Fruit fly (Drosophila melanogaster) whole organism, embryonic: ENCODE data around the gene mia.
A peak's percentile ranks its signal among the peaks of the same experiment; 100 is the strongest.

Source experiments
- B-H1 ChIP-seq: fragments of 200-800 bp; sonication (Bioruptor generic); IDR thresholded peaks from 3 replicates; pipeline ENCODE4 v1.3.6; 2022; ENCODE audit warnings: missing biosample characterization, missing genetic modification characterization
- BtbVII ChIP-seq: fragments of 200-800 bp; sonication (Bioruptor generic); optimal IDR thresholded peaks from 3 replicates; lab custom pipeline; 2017; ENCODE audit warnings: missing biosample characterization, mild to moderate bottlenecking, missing genetic modification characterization
- CG10209 ChIP-seq: fragments of 200-800 bp; sonication (Bioruptor generic); optimal IDR thresholded peaks from 3 replicates; lab custom pipeline; 2017; ENCODE audit warnings: missing biosample characterization, mild to moderate bottlenecking, missing genetic modification characterization, missing genetic modification reagents
- CG11456 ChIP-seq: fragments of 200-800 bp; sonication (Bioruptor generic); IDR thresholded peaks from 3 replicates; pipeline ENCODE4 v1.3.6; 2022; ENCODE audit warnings: missing biosample characterization, missing genetic modification characterization
- CG12104 ChIP-seq: fragments of 200-800 bp; sonication (Bioruptor generic); optimal IDR thresholded peaks from 3 replicates; lab custom pipeline; 2016; ENCODE audit warnings: missing biosample characterization, missing genetic modification characterization
- CG12155 ChIP-seq: fragments of 200-800 bp; sonication (Bioruptor generic); optimal IDR thresholded peaks from 3 replicates; lab custom pipeline; 2016; ENCODE audit warnings: missing biosample characterization, missing genetic modification characterization
- CG13775 ChIP-seq: fragments of 200-800 bp; sonication (Bioruptor generic); optimal IDR thresholded peaks from 3 replicates; lab custom pipeline; 2017; ENCODE audit warnings: missing biosample characterization, mild to moderate bottlenecking, missing genetic modification characterization
- CG14860 ChIP-seq: fragments of 200-800 bp; sonication (Bioruptor generic); IDR thresholded peaks from 3 replicates; pipeline ENCODE4 v1.3.6; 2022; ENCODE audit warnings: missing biosample characterization, missing genetic modification characterization; ENCODE audit not compliant: partially characterized antibody
- CG15011 ChIP-seq: fragments of 200-800 bp; sonication (Bioruptor generic); optimal IDR thresholded peaks from 3 replicates; lab custom pipeline; 2018; ENCODE audit warnings: missing biosample characterization, mild to moderate bottlenecking, missing genetic modification characterization
- CG17568 ChIP-seq: fragments of 200-800 bp; sonication (Bioruptor generic); optimal IDR thresholded peaks from 2 replicates; lab custom pipeline; 2018; ENCODE audit warnings: missing biosample characterization, mild to moderate bottlenecking, missing genetic modification characterization, moderate library complexity
- CG17612 ChIP-seq: fragments of 200-800 bp; sonication (Bioruptor generic); IDR thresholded peaks from 2 replicates; pipeline ENCODE4 v1.3.6; 2022; ENCODE audit warnings: missing biosample characterization, missing genetic modification characterization
- CG2202 ChIP-seq: fragments of 200-800 bp; sonication (Bioruptor generic); optimal IDR thresholded peaks from 2 replicates; lab custom pipeline; 2018; ENCODE audit warnings: missing biosample characterization, mild to moderate bottlenecking, missing genetic modification characterization
- CG3065 ChIP-seq: fragments of 200-800 bp; sonication (Bioruptor generic); optimal IDR thresholded peaks from 2 replicates; lab custom pipeline; 2016; ENCODE audit warnings: missing biosample characterization, missing genetic modification characterization
- CG3281 ChIP-seq: fragments of 200-800 bp; sonication (Bioruptor generic); optimal IDR thresholded peaks from 3 replicates; lab custom pipeline; 2017; ENCODE audit warnings: missing biosample characterization, mild to moderate bottlenecking, missing genetic modification characterization
- CG34224 ChIP-seq: fragments of 200-800 bp; sonication (Bioruptor generic); IDR thresholded peaks from 3 replicates; pipeline ENCODE4 v1.3.6; 2022; ENCODE audit warnings: missing biosample characterization, missing genetic modification characterization; ENCODE audit not compliant: partially characterized antibody
- CG4328 ChIP-seq: fragments of 200-800 bp; sonication (Bioruptor generic); optimal IDR thresholded peaks from 3 replicates; lab custom pipeline; 2017; ENCODE audit warnings: missing biosample characterization, missing genetic modification reagents, missing genetic modification characterization
- CG4730 ChIP-seq: fragments of 200-800 bp; sonication (Bioruptor generic); IDR thresholded peaks from 2 replicates; pipeline ENCODE4 v1.3.6; 2022; ENCODE audit warnings: missing biosample characterization, missing genetic modification characterization
- CG7839 ChIP-seq: fragments of 200-800 bp; sonication (Bioruptor generic); optimal IDR thresholded peaks from 3 replicates; lab custom pipeline; 2018; ENCODE audit warnings: missing biosample characterization, mild to moderate bottlenecking, missing genetic modification characterization, moderate library complexity
- CG8290 ChIP-seq, 3 experiments: fragments of 200-800 bp; sonication (Bioruptor generic); optimal IDR thresholded peaks; 2 replicates each; lab custom pipeline; 2016 to 2019; ENCODE audit warnings: missing biosample characterization in 3 of 3, missing genetic modification characterization in 3 of 3, mild to moderate bottlenecking in 2 of 3, moderate library complexity in 1 of 3
- CTCF ChIP-seq: fragments of 200-800 bp; sonication (Bioruptor generic); optimal IDR thresholded peaks from 2 replicates; lab custom pipeline; 2017; ENCODE audit warnings: missing biosample characterization, mild to moderate bottlenecking, missing genetic modification characterization, moderate library complexity
- Doc3 ChIP-seq: fragments of 200-800 bp; sonication (Bioruptor generic); IDR thresholded peaks from 3 replicates; pipeline ENCODE4 v1.3.6; 2022; ENCODE audit warnings: missing biosample characterization, missing genetic modification characterization; ENCODE audit not compliant: partially characterized antibody
- H2.0 ChIP-seq: fragments of 200-800 bp; sonication (Bioruptor generic); IDR thresholded peaks from 2 replicates; pipeline ENCODE4 v1.3.6; 2022; ENCODE audit warnings: missing biosample characterization, missing genetic modification characterization
- Mrtf ChIP-seq: fragments of 200-800 bp; sonication (Bioruptor generic); IDR thresholded peaks from 3 replicates; pipeline ENCODE4 v1.3.6; 2022; ENCODE audit warnings: missing biosample characterization, missing genetic modification characterization
- Oaz ChIP-seq: fragments of 200-800 bp; sonication (Bioruptor generic); IDR thresholded peaks from 2 replicates; pipeline ENCODE4 v1.3.6; 2022; ENCODE audit warnings: missing biosample characterization, missing genetic modification characterization
- Sin3A ChIP-seq: fragments of >200 bp; optimal IDR thresholded peaks from 2 replicates; lab custom pipeline; 2018
- Vsx1 ChIP-seq: fragments of 200-800 bp; sonication (Bioruptor generic); optimal IDR thresholded peaks from 2 replicates; lab custom pipeline; 2017; ENCODE audit warnings: missing biosample characterization, mild to moderate bottlenecking, missing genetic modification characterization, missing genetic modification reagents
- YL-1 ChIP-seq: fragments of 200-800 bp; sonication (Bioruptor generic); optimal IDR thresholded peaks from 3 replicates; lab custom pipeline; 2017; ENCODE audit warnings: missing biosample characterization, mild to moderate bottlenecking, missing genetic modification characterization
- ac ChIP-seq: fragments of 200-800 bp; sonication (Bioruptor generic); optimal IDR thresholded peaks from 3 replicates; lab custom pipeline; 2017; ENCODE audit warnings: missing biosample characterization, mild to moderate bottlenecking, missing genetic modification characterization
- cg ChIP-seq: fragments of 200-800 bp; sonication (Bioruptor generic); optimal IDR thresholded peaks from 3 replicates; lab custom pipeline; 2019; ENCODE audit warnings: missing biosample characterization, mild to moderate bottlenecking, missing genetic modification characterization, moderate library complexity
- danr ChIP-seq: fragments of 200-800 bp; sonication (Bioruptor generic); IDR thresholded peaks from 2 replicates; pipeline ENCODE4 v1.3.6; 2022; ENCODE audit warnings: missing biosample characterization, missing genetic modification characterization
- dimm ChIP-seq: fragments of 200-800 bp; sonication (Bioruptor generic); IDR thresholded peaks from 2 replicates; pipeline ENCODE4 v1.3.6; 2022; ENCODE audit warnings: missing biosample characterization, missing genetic modification characterization
- esg ChIP-seq: fragments of 200-800 bp; sonication (Bioruptor generic); conservative IDR thresholded peaks from 2 replicates; pipeline ENCODE4 v1.3.6; 2022; ENCODE audit warnings: missing biosample characterization, missing genetic modification characterization
- eve ChIP-seq, 2 experiments: fragments of >200 bp; optimal IDR thresholded peaks; 2 replicates each; lab custom pipeline; 2017; ENCODE audit warnings: missing biosample characterization in 2 of 2, missing genetic modification characterization in 2 of 2
- gfzf ChIP-seq: fragments of 200-800 bp; sonication (Bioruptor generic); optimal IDR thresholded peaks from 2 replicates; lab custom pipeline; 2016; ENCODE audit warnings: missing biosample characterization, mild to moderate bottlenecking, missing genetic modification characterization, moderate library complexity
- insv ChIP-seq, 2 experiments: fragments of 200-800 bp; sonication (Bioruptor generic); optimal IDR thresholded peaks; 3 replicates each; lab custom pipeline; 2016 to 2018; ENCODE audit warnings: missing biosample characterization in 2 of 2, missing genetic modification characterization in 2 of 2
- kah ChIP-seq: fragments of 200-800 bp; sonication (Bioruptor generic); optimal IDR thresholded peaks from 2 replicates; lab custom pipeline; 2018; ENCODE audit warnings: missing biosample characterization, mild to moderate bottlenecking, missing genetic modification characterization
- lbe ChIP-seq: fragments of 200-800 bp; sonication (Bioruptor generic); optimal IDR thresholded peaks from 2 replicates; lab custom pipeline; 2016; ENCODE audit warnings: missing biosample characterization, mild to moderate bottlenecking, missing genetic modification characterization
- mam ChIP-seq: fragments of 200-800 bp; sonication (Bioruptor generic); optimal IDR thresholded peaks from 3 replicates; lab custom pipeline; 2016; ENCODE audit warnings: missing biosample characterization, missing genetic modification characterization
- nerfin-1 ChIP-seq: fragments of 200-800 bp; sonication (Bioruptor generic); optimal IDR thresholded peaks from 3 replicates; lab custom pipeline; 2019; ENCODE audit warnings: missing biosample characterization, mild to moderate bottlenecking, missing genetic modification characterization, moderate library complexity
- phol ChIP-seq: fragments of 200-800 bp; sonication (Bioruptor generic); optimal IDR thresholded peaks from 3 replicates; lab custom pipeline; 2018; ENCODE audit warnings: missing biosample characterization, mild to moderate bottlenecking, missing genetic modification characterization, moderate library complexity
- ranshi ChIP-seq: fragments of 200-800 bp; sonication (Bioruptor generic); IDR thresholded peaks from 2 replicates; pipeline ENCODE4 v1.3.6; 2022; ENCODE audit warnings: missing biosample characterization, missing genetic modification characterization
- sens ChIP-seq: fragments of 200-800 bp; sonication (Bioruptor generic); peaks from one replicate; lab custom pipeline; 2016; ENCODE audit warnings: missing biosample characterization, missing genetic modification characterization
- seq ChIP-seq: fragments of 200-800 bp; sonication (Bioruptor generic); IDR thresholded peaks from 2 replicates; pipeline ENCODE4 v1.3.6; 2022; ENCODE audit warnings: missing biosample characterization, missing genetic modification characterization
- sqz ChIP-seq: fragments of 200-800 bp; sonication (Bioruptor generic); optimal IDR thresholded peaks from 3 replicates; lab custom pipeline; 2018; ENCODE audit warnings: missing biosample characterization, mild to moderate bottlenecking, missing genetic modification characterization
- sr ChIP-seq: fragments of 200-800 bp; sonication (Bioruptor generic); IDR thresholded peaks from 3 replicates; pipeline ENCODE4 v1.3.6; 2022; ENCODE audit warnings: missing biosample characterization, missing genetic modification characterization
- stwl ChIP-seq: fragments of 200-800 bp; sonication (Bioruptor generic); optimal IDR thresholded peaks from 3 replicates; lab custom pipeline; 2018; ENCODE audit warnings: missing biosample characterization, mild to moderate bottlenecking, missing genetic modification characterization, moderate library complexity
- tgo ChIP-seq: fragments of 200-800 bp; sonication (Bioruptor generic); IDR thresholded peaks from 3 replicates; pipeline ENCODE4 v1.3.6; 2022; ENCODE audit warnings: missing biosample characterization, missing genetic modification characterization
- tll ChIP-seq, 2 experiments: fragments of 200-800 bp in 1 of 2; fragments of >200 bp in 1 of 2; sonication (Bioruptor generic) in 1 of 2; optimal IDR thresholded peaks; 2 replicates each; lab custom pipeline; 2017 to 2019; ENCODE audit warnings: missing biosample characterization in 2 of 2, missing genetic modification characterization in 2 of 2, mild to moderate bottlenecking in 1 of 2, moderate library complexity in 1 of 2
- trh ChIP-seq: fragments of 200-800 bp; sonication (Bioruptor generic); optimal IDR thresholded peaks from 2 replicates; lab custom pipeline; 2016; ENCODE audit warnings: missing biosample characterization, missing genetic modification characterization
- zfh1 ChIP-seq: fragments of 200-800 bp; sonication (Bioruptor generic); IDR thresholded peaks from 3 replicates; pipeline ENCODE4 v1.3.6; 2022; ENCODE audit warnings: missing biosample characterization, missing genetic modification characterization

The mia gene

DNA sequence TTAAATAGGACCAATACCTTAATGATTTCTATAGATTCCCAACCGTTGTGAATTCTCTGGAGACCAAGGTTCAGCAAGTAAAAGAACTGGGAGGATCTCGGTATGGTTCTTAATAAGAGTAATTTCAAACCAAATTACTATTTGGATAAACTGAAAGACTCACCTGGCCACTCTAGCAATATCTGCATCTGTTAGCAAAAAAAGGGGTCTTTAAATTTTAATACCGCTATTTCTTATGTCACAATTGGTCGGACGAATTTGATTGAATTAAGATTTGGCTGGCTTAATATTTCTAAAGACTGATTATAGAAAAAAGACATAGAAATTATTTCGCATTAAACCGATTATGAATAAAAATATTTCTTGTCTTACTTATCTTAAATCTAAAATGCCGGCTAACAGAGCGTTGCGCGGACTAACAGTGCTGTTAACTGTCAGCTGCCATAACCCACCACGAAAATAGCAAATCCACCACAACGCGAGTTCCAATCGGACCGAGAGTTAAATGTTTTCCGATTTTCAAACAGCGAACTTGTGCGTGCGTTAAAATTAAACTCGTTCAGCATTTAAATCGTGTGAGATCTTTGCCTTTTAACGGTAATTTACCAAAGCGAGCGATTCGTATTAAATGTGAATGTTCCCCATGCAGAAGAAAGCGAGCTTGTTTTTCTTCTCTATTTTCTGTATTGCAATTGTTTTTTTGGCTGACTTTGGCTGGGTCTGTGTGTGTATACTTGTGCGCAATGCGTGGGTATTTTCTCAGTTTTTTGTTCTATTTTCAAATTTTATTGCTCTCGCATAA, 19.9 kb upstream of the mia start, which contains the start of gene CRMP (continued):
- TF ChIP-seq dimm: no peak
- TF ChIP-seq CG17612 (GFP tag; lab: Robert Waterston, UW): no peak
- TF ChIP-seq sr (GFP tag; lab: Robert Waterston, UW): peak; percentile 85
- no peak for TF ChIP-seq CG15011 (GFP tag; lab: Kevin White, UChicago)
- TF ChIP-seq CG8290 (GFP tag; optimal IDR thresholded peaks at IDR 0.05; lab: Kevin White, UChicago): no peak
- TF ChIP-seq CG8290 (tag; optimal IDR thresholded peaks at IDR 0.05; lab: Kevin White, UChicago): no peak
- no peak for TF ChIP-seq eve (GFP tag; optimal IDR thresholded peaks at IDR 0.05; lab: Kevin White, UChicago)
- TF ChIP-seq sens (GFP tag; lab: Kevin White, UChicago): peak; percentile 7
- TF ChIP-seq CG7839 (tag; lab: Kevin White, UChicago): no peak
- no peak for TF ChIP-seq ranshi (GFP tag; lab: Robert Waterston, UW)
- TF ChIP-seq danr (GFP tag; lab: Robert Waterston, UW): no peak
- no peak for TF ChIP-seq CG3281
- TF ChIP-seq CG12104 (GFP tag; lab: Kevin White, UChicago): no peak
- TF ChIP-seq CG4328 (GFP tag; lab: Kevin White, UChicago): no peak
- no peak for TF ChIP-seq Sin3A (lab: Kevin White, UChicago)
- TF ChIP-seq insv (GFP tag; optimal IDR thresholded peaks at IDR 0.05; lab: Kevin White, UChicago): peak; percentile 48 to 90
- peak; percentile 69 for TF ChIP-seq YL-1 (GFP tag; lab: Kevin White, UChicago)
- TF ChIP-seq CG17568 (GFP tag; lab: Kevin White, UChicago): peak; percentile 49
- TF ChIP-seq CG10209 (GFP tag; lab: Kevin White, UChicago): no peak
- TF ChIP-seq tll (GFP tag; optimal IDR thresholded peaks at IDR 0.05; lab: Kevin White, UChicago): no peak
- TF ChIP-seq Vsx1 (GFP tag; lab: Kevin White, UChicago): no peak
- no peak for TF ChIP-seq CG4730 (GFP tag; lab: Robert Waterston, UW)
- no peak for TF ChIP-seq B-H1 (GFP tag; lab: Robert Waterston, UW)
- TF ChIP-seq kah (GFP tag; lab: Kevin White, UChicago): no peak
- TF ChIP-seq ac (GFP tag; lab: Kevin White, UChicago): no peak
- TF ChIP-seq nerfin-1 (tag; lab: Kevin White, UChicago): peak; percentile 70
- TF ChIP-seq BtbVII: no peak
- TF ChIP-seq CG34224 (GFP tag; lab: Robert Waterston, UW): peak; percentile 70
- TF ChIP-seq phol: peak; percentile 38
- TF ChIP-seq trh (GFP tag; lab: Kevin White, UChicago): no peak
- TF ChIP-seq CG13775 (GFP tag; lab: Kevin White, UChicago): no peak
- peak; percentile 44 for TF ChIP-seq cg (GFP tag; lab: Kevin White, UChicago)
- no peak for TF ChIP-seq CG14860 (GFP tag; lab: Robert Waterston, UW)
- TF ChIP-seq CG11456: no peak
- TF ChIP-seq Oaz (GFP tag; lab: Robert Waterston, UW): no peak
- no peak for TF ChIP-seq CG3065 (GFP tag; lab: Kevin White, UChicago)
- no peak for TF ChIP-seq CTCF (GFP tag; lab: Kevin White, UChicago)
- TF ChIP-seq seq (GFP tag; lab: Robert Waterston, UW): no peak
- TF ChIP-seq CG2202 (tag; lab: Kevin White, UChicago): no peak
- TF ChIP-seq lbe (GFP tag; lab: Kevin White, UChicago): no peak
- TF ChIP-seq CG12155 (GFP tag; lab: Kevin White, UChicago): no peak
- peak; percentile 43; the same call in 1 of the 3 replicates for TF ChIP-seq Doc3 (GFP tag; lab: Robert Waterston, UW)
- no peak for TF ChIP-seq H2.0
- TF ChIP-seq sqz (GFP tag; lab: Kevin White, UChicago): peak; percentile 62
- peak; percentile 65 for TF ChIP-seq gfzf (GFP tag; lab: Kevin White, UChicago)
- no peak for TF ChIP-seq mam (GFP tag; lab: Kevin White, UChicago)
- TF ChIP-seq stwl (tag; lab: Kevin White, UChicago): peak; percentile 99
- no peak for TF ChIP-seq esg (GFP tag; lab: Robert Waterston, UW)
- no peak for TF ChIP-seq Mrtf (GFP tag; lab: Robert Waterston, UW)
- no peak for TF ChIP-seq tgo (GFP tag; lab: Robert Waterston, UW)
- no peak for TF ChIP-seq zfh1 (GFP tag; lab: Robert Waterston, UW)
